Worm (Caenorhabditis elegans): ENCODE measurements around the gene fbxc-51.

DNA sequence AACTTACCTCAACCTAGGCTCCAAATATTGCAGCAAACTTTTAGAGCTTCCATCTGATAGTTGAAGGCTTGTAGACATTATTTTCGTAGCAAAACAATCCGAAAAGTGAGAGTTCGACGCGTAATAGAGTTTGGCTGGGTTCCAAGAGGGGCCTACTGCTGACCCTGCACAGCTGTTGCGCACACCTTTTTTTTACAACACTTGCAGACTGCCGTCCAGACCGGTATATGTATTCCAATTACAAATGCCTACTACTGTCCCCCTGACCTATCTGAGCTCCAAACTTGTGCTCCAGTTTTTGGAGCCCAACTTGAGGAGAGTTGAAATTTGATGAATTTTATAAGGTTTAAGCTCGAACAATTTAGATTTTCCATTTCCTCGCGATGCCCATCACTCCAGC lies 40.9 kb downstream of the fbxc-51 start, which contains the start of the genes fbxc-24 and fbxc-27:
- no peak for TF ChIP-seq ztf-16 (tag; optimal IDR thresholded peaks at IDR 0.05)
- TF ChIP-seq madf-2 (tag; optimal IDR thresholded peaks at IDR 0.05): no peak
- no peak for TF ChIP-seq pag-3 (tag; optimal IDR thresholded peaks at IDR 0.05; ENCODE audit: borderline replicate concordance)

Data from whole organism, late embryonic.